Fruit fly (Drosophila melanogaster) whole organism, embryonic: ENCODE measurements around the gene CG14356.

ENCODE experiments used
- CG10565 ChIP-seq: fragments of 200-800 bp; sonication (Bioruptor generic); optimal IDR thresholded peaks from 3 replicates; lab custom pipeline; 2016; ENCODE audit warnings: missing biosample characterization, mild to moderate bottlenecking, missing genetic modification characterization
- CG11085 ChIP-seq: fragments of 200-800 bp; sonication (Bioruptor generic); IDR thresholded peaks from 2 replicates; pipeline ENCODE4 v1.3.6; 2022; ENCODE audit warnings: missing biosample characterization, missing genetic modification characterization
- CG11456 ChIP-seq: fragments of 200-800 bp; sonication (Bioruptor generic); IDR thresholded peaks from 3 replicates; pipeline ENCODE4 v1.3.6; 2022; ENCODE audit warnings: missing biosample characterization, missing genetic modification characterization
- CG11723 ChIP-seq: fragments of 200-800 bp; sonication (Bioruptor generic); optimal IDR thresholded peaks from 2 replicates; lab custom pipeline; 2017; ENCODE audit warnings: missing biosample characterization, mild to moderate bottlenecking, missing genetic modification characterization
- CG14860 ChIP-seq: fragments of 200-800 bp; sonication (Bioruptor generic); IDR thresholded peaks from 3 replicates; pipeline ENCODE4 v1.3.6; 2022; ENCODE audit warnings: missing biosample characterization, missing genetic modification characterization; ENCODE audit not compliant: partially characterized antibody
- CG17359 ChIP-seq: fragments of 200-800 bp; sonication (Bioruptor generic); optimal IDR thresholded peaks from 3 replicates; lab custom pipeline; 2018; ENCODE audit warnings: missing biosample characterization, mild to moderate bottlenecking, missing genetic modification characterization, moderate library complexity
- CG17912 ChIP-seq: fragments of 200-800 bp; sonication (Bioruptor generic); optimal IDR thresholded peaks from 2 replicates; lab custom pipeline; 2018; ENCODE audit warnings: missing biosample characterization, mild to moderate bottlenecking, missing genetic modification characterization
- CG18011 ChIP-seq: fragments of 200-800 bp; sonication (Bioruptor generic); optimal IDR thresholded peaks from 2 replicates; lab custom pipeline; 2017; ENCODE audit warnings: missing biosample characterization, missing genetic modification characterization, mild to moderate bottlenecking, moderate library complexity, missing genotype
- CG2678 ChIP-seq: fragments of 200-800 bp; sonication (Bioruptor generic); optimal IDR thresholded peaks from 3 replicates; lab custom pipeline; 2019; ENCODE audit warnings: missing biosample characterization, mild to moderate bottlenecking, missing genetic modification characterization, moderate library complexity
- CG31224 ChIP-seq: fragments of 200-800 bp; sonication (Bioruptor generic); IDR thresholded peaks from 2 replicates; pipeline ENCODE4 v1.3.6; 2022; ENCODE audit warnings: missing biosample characterization, missing genetic modification characterization
- CG31441 ChIP-seq: fragments of 200-800 bp; sonication (Bioruptor generic); IDR thresholded peaks from 2 replicates; pipeline ENCODE4 v1.3.6; 2022; ENCODE audit warnings: missing biosample characterization, missing genetic modification characterization
- CG4282 ChIP-seq: fragments of 200-800 bp; sonication (Bioruptor generic); optimal IDR thresholded peaks from 2 replicates; lab custom pipeline; 2016; ENCODE audit warnings: missing biosample characterization, missing genetic modification characterization
- CG5245 ChIP-seq: fragments of 200-800 bp; sonication (Bioruptor generic); optimal IDR thresholded peaks from 3 replicates; lab custom pipeline; 2016; ENCODE audit warnings: missing biosample characterization, missing genetic modification characterization
- CG6175 ChIP-seq: fragments of 200-800 bp; sonication (Bioruptor generic); IDR thresholded peaks from 3 replicates; pipeline ENCODE4 v1.3.6; 2022; ENCODE audit warnings: missing biosample characterization, missing genetic modification characterization
- CG7556 ChIP-seq: fragments of 200-800 bp; sonication (Bioruptor generic); optimal IDR thresholded peaks from 2 replicates; lab custom pipeline; 2017; ENCODE audit warnings: missing biosample characterization, mild to moderate bottlenecking, missing genetic modification characterization
- CG7987 ChIP-seq: fragments of 200-800 bp; sonication (Bioruptor generic); optimal IDR thresholded peaks from 2 replicates; lab custom pipeline; 2018; ENCODE audit warnings: missing biosample characterization, mild to moderate bottlenecking, missing genetic modification characterization, moderate library complexity
- CG9215 ChIP-seq: fragments of 200-800 bp; sonication (Bioruptor generic); IDR thresholded peaks from 2 replicates; pipeline ENCODE4 v1.3.6; 2022; ENCODE audit warnings: missing biosample characterization, missing genetic modification characterization
- CG9727 ChIP-seq: fragments of 200-800 bp; sonication (Bioruptor generic); optimal IDR thresholded peaks from 3 replicates; lab custom pipeline; 2017; ENCODE audit warnings: missing biosample characterization, mild to moderate bottlenecking, missing genetic modification characterization
- Camta ChIP-seq: fragments of 200-800 bp; sonication (Bioruptor generic); optimal IDR thresholded peaks from 2 replicates; lab custom pipeline; 2016; ENCODE audit warnings: missing biosample characterization, missing genetic modification characterization
- Drgx ChIP-seq: fragments of 200-800 bp; sonication (Bioruptor generic); IDR thresholded peaks from 2 replicates; pipeline ENCODE4 v1.3.6; 2022; ENCODE audit warnings: missing biosample characterization, missing genetic modification characterization
- E2f1 ChIP-seq: fragments of 200-800 bp; sonication (Bioruptor generic); IDR thresholded peaks from 2 replicates; pipeline ENCODE4 v1.3.6; 2022; ENCODE audit warnings: missing biosample characterization, missing genetic modification characterization
- HLH4C ChIP-seq: fragments of 200-800 bp; sonication (Bioruptor generic); IDR thresholded peaks from 3 replicates; pipeline ENCODE4 v1.3.6; 2022; ENCODE audit warnings: missing biosample characterization, missing genetic modification characterization; ENCODE audit not compliant: partially characterized antibody
- Hey ChIP-seq: fragments of 200-800 bp; sonication (Bioruptor generic); optimal IDR thresholded peaks from 3 replicates; lab custom pipeline; 2018; ENCODE audit warnings: missing biosample characterization, mild to moderate bottlenecking, missing genetic modification characterization
- Hr39 ChIP-seq: fragments of >200 bp; optimal IDR thresholded peaks from 2 replicates; lab custom pipeline; 2017
- Hr51 ChIP-seq, 2 experiments: fragments of 200-800 bp; sonication (Bioruptor generic); optimal IDR thresholded peaks; 2 replicates in 1 of 2; 3 replicates in 1 of 2; lab custom pipeline; 2016 to 2018; ENCODE audit warnings: missing biosample characterization in 2 of 2, missing genetic modification characterization in 2 of 2, mild to moderate bottlenecking in 1 of 2, moderate library complexity in 1 of 2
- Hr78 ChIP-seq, 2 experiments: fragments of 200-800 bp in 1 of 2; fragments of >200 bp in 1 of 2; sonication (Bioruptor generic) in 1 of 2; optimal IDR thresholded peaks; 2 replicates each; lab custom pipeline; 2017 to 2019; ENCODE audit warnings: missing biosample characterization in 2 of 2, missing genetic modification characterization in 2 of 2, mild to moderate bottlenecking in 1 of 2, moderate library complexity in 1 of 2
- Max ChIP-seq: fragments of 200-800 bp; sonication (Bioruptor generic); optimal IDR thresholded peaks from 2 replicates; lab custom pipeline; 2016; ENCODE audit warnings: missing biosample characterization, mild to moderate bottlenecking, missing genetic modification characterization
- Oli ChIP-seq: fragments of 200-800 bp; sonication (Bioruptor generic); optimal IDR thresholded peaks from 2 replicates; lab custom pipeline; 2018; ENCODE audit warnings: missing biosample characterization, mild to moderate bottlenecking, missing genetic modification characterization, moderate library complexity
- Rfx ChIP-seq: fragments of 200-800 bp; sonication (Bioruptor generic); IDR thresholded peaks from 2 replicates; pipeline ENCODE4 v1.3.6; 2022; ENCODE audit warnings: missing biosample characterization, missing genetic modification characterization
- ab ChIP-seq: fragments of 200-800 bp; sonication (Bioruptor generic); optimal IDR thresholded peaks from 2 replicates; lab custom pipeline; 2016; ENCODE audit warnings: missing biosample characterization, missing genetic modification characterization
- amos ChIP-seq: fragments of 200-800 bp; sonication (Bioruptor generic); IDR thresholded peaks from 2 replicates; pipeline ENCODE4 v1.3.6; 2022; ENCODE audit warnings: missing biosample characterization, missing genetic modification characterization; ENCODE audit not compliant: partially characterized antibody
- ash1 ChIP-seq: fragments of 200-800 bp; sonication (Bioruptor generic); optimal IDR thresholded peaks from 2 replicates; lab custom pipeline; 2018; ENCODE audit warnings: missing biosample characterization, mild to moderate bottlenecking, missing genetic modification characterization
- az2 ChIP-seq: fragments of 200-800 bp; sonication (Bioruptor generic); optimal IDR thresholded peaks from 3 replicates; lab custom pipeline; 2016; ENCODE audit warnings: missing biosample characterization, missing genetic modification characterization
- cas ChIP-seq: fragments of 200-800 bp; sonication (Bioruptor generic); IDR thresholded peaks from 2 replicates; pipeline ENCODE4 v1.3.6; 2022; ENCODE audit warnings: missing biosample characterization, missing genetic modification characterization
- caup ChIP-seq: fragments of 200-800 bp; sonication (Bioruptor generic); optimal IDR thresholded peaks from 3 replicates; lab custom pipeline; 2017; ENCODE audit warnings: missing biosample characterization, mild to moderate bottlenecking, missing genetic modification characterization, moderate library complexity; ENCODE audit not compliant: severe bottlenecking
- chm ChIP-seq: fragments of 200-800 bp; sonication (Bioruptor generic); IDR thresholded peaks from 2 replicates; pipeline ENCODE4 v1.3.6; 2022; ENCODE audit warnings: missing biosample characterization, missing genetic modification characterization
- ems ChIP-seq: fragments of 200-800 bp; sonication (Bioruptor generic); optimal IDR thresholded peaks from 3 replicates; lab custom pipeline; 2016; ENCODE audit warnings: missing biosample characterization, missing genetic modification characterization
- grau ChIP-seq: fragments of 200-800 bp; optimal IDR thresholded peaks from 3 replicates; lab custom pipeline; 2019; ENCODE audit warnings: missing biosample characterization, mild to moderate bottlenecking, missing genetic modification characterization, moderate library complexity
- gsb ChIP-seq: fragments of 200-800 bp; sonication (Bioruptor generic); IDR thresholded peaks from 2 replicates; pipeline ENCODE4 v1.3.6; 2022; ENCODE audit warnings: missing biosample characterization, missing genetic modification characterization
- jumu ChIP-seq: fragments of 200-800 bp; sonication (Bioruptor generic); optimal IDR thresholded peaks from 3 replicates; lab custom pipeline; 2016; ENCODE audit warnings: missing biosample characterization, missing genetic modification characterization
- onecut ChIP-seq: fragments of 200-800 bp; sonication (Bioruptor generic); IDR thresholded peaks from 2 replicates; pipeline ENCODE4 v1.3.6; 2022; ENCODE audit warnings: missing biosample characterization, missing genetic modification characterization
- pb ChIP-seq: fragments of 200-800 bp; sonication (Bioruptor generic); optimal IDR thresholded peaks from 3 replicates; lab custom pipeline; 2016; ENCODE audit warnings: missing biosample characterization, missing genetic modification characterization
- pum ChIP-seq: fragments of 200-800 bp; sonication (Bioruptor generic); optimal IDR thresholded peaks from 2 replicates; lab custom pipeline; 2016; ENCODE audit warnings: missing biosample characterization, missing genetic modification characterization
- pzg ChIP-seq: fragments of 200-800 bp; sonication (Bioruptor generic); optimal IDR thresholded peaks from 3 replicates; lab custom pipeline; 2018; ENCODE audit warnings: missing biosample characterization, mild to moderate bottlenecking, missing genetic modification characterization, moderate library complexity
- tgo ChIP-seq: fragments of 200-800 bp; sonication (Bioruptor generic); IDR thresholded peaks from 3 replicates; pipeline ENCODE4 v1.3.6; 2022; ENCODE audit warnings: missing biosample characterization, missing genetic modification characterization
- tio ChIP-seq: fragments of 200-800 bp; sonication (Bioruptor generic); optimal IDR thresholded peaks from 2 replicates; lab custom pipeline; 2017; ENCODE audit warnings: missing biosample characterization, missing genetic modification characterization, inconsistent platforms
- twi ChIP-seq: fragments of 200-800 bp; optimal IDR thresholded peaks from 2 replicates; lab custom pipeline; 2019; ENCODE audit warnings: missing biosample characterization, mild to moderate bottlenecking, missing genetic modification characterization, moderate library complexity
- usp ChIP-seq: fragments of >200 bp; optimal IDR thresholded peaks from 2 replicates; lab custom pipeline; 2017; ENCODE audit warnings: missing biosample characterization, missing genetic modification characterization
- vvl ChIP-seq: fragments of 200-800 bp; sonication (Bioruptor generic); IDR thresholded peaks from 2 replicates; pipeline ENCODE4 v1.3.6; 2022; ENCODE audit warnings: missing biosample characterization, missing genetic modification characterization
- zfh2 ChIP-seq: fragments of 200-800 bp; sonication (Bioruptor generic); optimal IDR thresholded peaks from 2 replicates; lab custom pipeline; 2016; ENCODE audit warnings: missing biosample characterization, missing genetic modification characterization

The CG14356 gene

dm6 chr3R:14088887-14089567, 42.8 kb downstream of the CG14356 start, which contains the start of gene Npc2b (continued):
- TF ChIP-seq az2 (peak; percentile 64), CG5245 (GFP tag; lab: Kevin White, UChicago) (peak; percentile 54), CG17359 (tag; lab: Kevin White, UChicago) (peak; percentile 70), cas (GFP tag; lab: Robert Waterston, UW) (no peak), pum (peak; percentile 19), CG18011 (no peak), zfh2 (GFP tag; lab: Kevin White, UChicago) (peak; percentile 34), Oli (tag; lab: Kevin White, UChicago) (peak; percentile 27), E2f1 (GFP tag; lab: Robert Waterston, UW) (no peak), caup (GFP tag; lab: Kevin White, UChicago) (peak; percentile 44), Max (GFP tag; lab: Kevin White, UChicago) (peak; percentile 69), grau (tag; lab: Kevin White, UChicago) (peak; percentile 63), CG11085 (GFP tag; lab: Robert Waterston, UW) (peak; percentile 46; the same call in 1 of the 2 replicates), jumu (GFP tag; lab: Kevin White, UChicago) (no peak), ab (no peak), Hr78 (GFP tag; optimal IDR thresholded peaks at IDR 0.05; lab: Kevin White, UChicago) (no peak), CG11456 (GFP tag; lab: Robert Waterston, UW) (peak; percentile 81), Camta (GFP tag; lab: Kevin White, UChicago) (peak; percentile 43), tio (GFP tag; lab: Kevin White, UChicago) (peak; percentile 35), pzg (no peak), pb (GFP tag; lab: Kevin White, UChicago) (no peak), Hr39 (lab: Kevin White, UChicago) (no peak), chm (GFP tag; lab: Robert Waterston, UW) (no peak), CG2678 (tag; lab: Kevin White, UChicago) (peak; percentile 32), HLH4C (GFP tag; lab: Robert Waterston, UW) (no peak), onecut (GFP tag; lab: Robert Waterston, UW) (peak; percentile 53), Hr51 (GFP tag; optimal IDR thresholded peaks at IDR 0.05; lab: Kevin White, UChicago) (peak; percentile 52 to 53), gsb (GFP tag; lab: Robert Waterston, UW) (no peak), twi (tag; lab: Kevin White, UChicago) (peak; percentile 2), CG10565 (GFP tag; lab: Kevin White, UChicago) (no peak), CG31441 (no peak), Drgx (GFP tag; lab: Robert Waterston, UW) (peak; percentile 13; the same call in 1 of the 2 replicates), CG17912 (GFP tag; lab: Kevin White, UChicago) (no peak), ems (GFP tag; lab: Kevin White, UChicago) (peak; percentile 45), CG31224 (GFP tag; lab: Robert Waterston, UW) (no peak), Rfx (GFP tag; lab: Robert Waterston, UW) (peak; percentile 80), amos (GFP tag; lab: Robert Waterston, UW) (peak; percentile 80), CG11723 (GFP tag; lab: Kevin White, UChicago) (no peak), CG6175 (GFP tag; lab: Robert Waterston, UW) (no peak), CG7556 (GFP tag; lab: Kevin White, UChicago) (peak; percentile 53), CG14860 (GFP tag; lab: Robert Waterston, UW) (no peak), ash1 (GFP tag; lab: Kevin White, UChicago) (peak; percentile 12), CG9215 (no peak), vvl (GFP tag; lab: Robert Waterston, UW) (peak; percentile 43; the same call in 1 of the 2 replicates), Hey (no peak), CG4282 (GFP tag; lab: Kevin White, UChicago) (peak; percentile 37), CG9727 (GFP tag; lab: Kevin White, UChicago) (peak; percentile 55), usp (no peak), CG7987 (GFP tag; lab: Kevin White, UChicago) (peak; percentile 50), tgo (GFP tag; lab: Robert Waterston, UW) (peak; percentile 45; the same call in 2 of the 3 replicates)
